Fruit fly (Drosophila melanogaster) whole organism, prepupa: ENCODE data around the gene PVRAP.

ENCODE experiments used
- Blimp-1 ChIP-seq: fragments of 200-800 bp; sonication (Bioruptor generic); optimal IDR thresholded peaks from 3 replicates; lab custom pipeline; 2017; ENCODE audit warnings: missing biosample characterization, missing genetic modification characterization, mild to moderate bottlenecking, moderate library complexity, missing genetic modification reagents
- CG10631 ChIP-seq: fragments of 200-800 bp; sonication (Bioruptor generic); optimal IDR thresholded peaks from 2 replicates; lab custom pipeline; 2016; ENCODE audit warnings: missing biosample characterization, missing genetic modification characterization
- CG10669 ChIP-seq: fragments of 200-800 bp; sonication (Bioruptor generic); optimal IDR thresholded peaks from 3 replicates; lab custom pipeline; 2018; ENCODE audit warnings: missing biosample characterization, mild to moderate bottlenecking, missing genetic modification characterization, moderate library complexity
- CG11762 ChIP-seq: fragments of 200-800 bp; sonication (Bioruptor generic); optimal IDR thresholded peaks from 3 replicates; lab custom pipeline; 2016; ENCODE audit warnings: missing biosample characterization, missing genetic modification characterization; ENCODE audit not compliant: insufficient read depth
- CG11902 ChIP-seq: fragments of 200-800 bp; sonication (Bioruptor generic); optimal IDR thresholded peaks from 3 replicates; lab custom pipeline; 2016; ENCODE audit warnings: missing biosample characterization, missing genetic modification characterization
- CG15336 ChIP-seq: fragments of 200-800 bp; sonication (Bioruptor generic); IDR thresholded peaks from 2 replicates; pipeline ENCODE4 v1.3.6; 2022; ENCODE audit warnings: missing biosample characterization, missing genetic modification characterization
- CG1621 ChIP-seq: fragments of 200-800 bp; sonication (Bioruptor generic); optimal IDR thresholded peaks from 3 replicates; lab custom pipeline; 2018; ENCODE audit warnings: missing biosample characterization, mild to moderate bottlenecking, missing genetic modification characterization
- CG3032 ChIP-seq: fragments of 200-800 bp; optimal IDR thresholded peaks from 2 replicates; lab custom pipeline; 2019; ENCODE audit warnings: missing biosample characterization, mild to moderate bottlenecking, missing genetic modification characterization, moderate library complexity
- CG31627 ChIP-seq: fragments of 200-800 bp; sonication (Bioruptor generic); optimal IDR thresholded peaks from 3 replicates; lab custom pipeline; 2016; ENCODE audit warnings: missing biosample characterization, missing genetic modification characterization
- CG3919 ChIP-seq: fragments of 200-800 bp; sonication (Bioruptor generic); optimal IDR thresholded peaks from 3 replicates; lab custom pipeline; 2016; ENCODE audit warnings: missing biosample characterization, missing genetic modification characterization
- CG4318 ChIP-seq: fragments of 200-800 bp; sonication (Bioruptor generic); optimal IDR thresholded peaks from 3 replicates; lab custom pipeline; 2017; ENCODE audit warnings: missing biosample characterization, mild to moderate bottlenecking, missing genetic modification characterization
- CG6163 ChIP-seq: fragments of 200-800 bp; sonication (Bioruptor generic); IDR thresholded peaks from 3 replicates; pipeline ENCODE4 v1.3.6; 2022; ENCODE audit warnings: missing biosample characterization, missing genetic modification characterization
- CG6792 ChIP-seq: fragments of 200-800 bp; sonication (Bioruptor generic); optimal IDR thresholded peaks from 3 replicates; lab custom pipeline; 2016; ENCODE audit warnings: missing biosample characterization, missing genetic modification characterization
- CG6808 ChIP-seq: fragments of 200-800 bp; sonication (Bioruptor generic); optimal IDR thresholded peaks from 3 replicates; lab custom pipeline; 2017; ENCODE audit warnings: missing biosample characterization, missing genetic modification characterization, mild to moderate bottlenecking, moderate library complexity, missing genetic modification reagents
- CG6854 ChIP-seq: fragments of 200-800 bp; sonication (Bioruptor generic); optimal IDR thresholded peaks from 2 replicates; lab custom pipeline; 2017; ENCODE audit warnings: missing biosample characterization, mild to moderate bottlenecking, missing genetic modification characterization
- CG7368 ChIP-seq: fragments of 200-800 bp; sonication (Bioruptor generic); optimal IDR thresholded peaks from 3 replicates; lab custom pipeline; 2016; ENCODE audit warnings: missing biosample characterization, missing genetic modification characterization
- CG8119 ChIP-seq: fragments of 200-800 bp; sonication (Bioruptor generic); IDR thresholded peaks from 3 replicates; pipeline ENCODE4 v1.3.6; 2022; ENCODE audit warnings: missing biosample characterization, missing genetic modification characterization
- CG8319 ChIP-seq: fragments of 200-800 bp; sonication (Bioruptor generic); optimal IDR thresholded peaks from 3 replicates; lab custom pipeline; 2016; ENCODE audit warnings: missing biosample characterization, missing genetic modification characterization
- CG9139 ChIP-seq: fragments of 200-800 bp; sonication (Bioruptor generic); optimal IDR thresholded peaks from 3 replicates; lab custom pipeline; 2017; ENCODE audit warnings: missing biosample characterization, mild to moderate bottlenecking, missing genetic modification characterization
- Eip75B ChIP-seq: fragments of 200-800 bp; sonication (Bioruptor generic); optimal IDR thresholded peaks from 3 replicates; lab custom pipeline; 2016; ENCODE audit warnings: missing biosample characterization, missing genetic modification characterization
- Eip78C ChIP-seq: fragments of 200-800 bp; sonication (Bioruptor generic); peaks from one replicate; lab custom pipeline; 2016; ENCODE audit warnings: missing biosample characterization, missing genetic modification characterization
- Eip93F ChIP-seq: fragments of 200-800 bp; sonication (Bioruptor generic); optimal IDR thresholded peaks from 2 replicates; lab custom pipeline; 2016; ENCODE audit warnings: missing biosample characterization, mild to moderate bottlenecking, missing genetic modification characterization
- Ets21C ChIP-seq: fragments of 200-800 bp; sonication (Bioruptor generic); optimal IDR thresholded peaks from 3 replicates; lab custom pipeline; 2016; ENCODE audit warnings: missing biosample characterization, missing genetic modification characterization
- Ets96B ChIP-seq: fragments of 200-800 bp; optimal IDR thresholded peaks from 2 replicates; lab custom pipeline; 2019; ENCODE audit warnings: missing biosample characterization, mild to moderate bottlenecking, missing genetic modification characterization, moderate library complexity
- Gug ChIP-seq: fragments of 200-800 bp; sonication (Bioruptor generic); IDR thresholded peaks from 2 replicates; pipeline ENCODE4 v1.3.6; 2022; ENCODE audit warnings: missing biosample characterization, missing genetic modification characterization
- Hr38 ChIP-seq: sonication (Bioruptor generic); optimal IDR thresholded peaks from 2 replicates; lab custom pipeline; 2016; ENCODE audit warnings: missing biosample characterization, missing genetic modification characterization
- Hr39 ChIP-seq: fragments of 200-800 bp; sonication (Bioruptor generic); optimal IDR thresholded peaks from 2 replicates; lab custom pipeline; 2016; ENCODE audit warnings: missing biosample characterization, missing genetic modification characterization
- Hr4 ChIP-seq: fragments of 200-800 bp; sonication (Bioruptor generic); optimal IDR thresholded peaks from 3 replicates; lab custom pipeline; 2016; ENCODE audit warnings: missing biosample characterization, missing genetic modification characterization
- Met ChIP-seq: fragments of 200-800 bp; sonication (Bioruptor generic); optimal IDR thresholded peaks from 3 replicates; lab custom pipeline; 2016; ENCODE audit warnings: missing biosample characterization, missing genetic modification characterization
- OdsH ChIP-seq: fragments of 200-800 bp; sonication (Bioruptor generic); optimal IDR thresholded peaks from 3 replicates; lab custom pipeline; 2016; ENCODE audit warnings: missing biosample characterization, missing genetic modification characterization
- Smox ChIP-seq: fragments of 200-800 bp; sonication (Bioruptor generic); optimal IDR thresholded peaks from 3 replicates; lab custom pipeline; 2016; ENCODE audit warnings: missing biosample characterization, missing genetic modification characterization
- Sox102F ChIP-seq: fragments of 200-800 bp; sonication (Bioruptor generic); optimal IDR thresholded peaks from 2 replicates; lab custom pipeline; 2016; ENCODE audit warnings: missing biosample characterization, mild to moderate bottlenecking, missing genetic modification characterization
- Sox14 ChIP-seq: fragments of 200-800 bp; sonication (Bioruptor generic); optimal IDR thresholded peaks from 3 replicates; lab custom pipeline; 2016; ENCODE audit warnings: missing biosample characterization, missing genetic modification characterization
- achi ChIP-seq: fragments of 200-800 bp; sonication (Bioruptor generic); optimal IDR thresholded peaks from 3 replicates; lab custom pipeline; 2016; ENCODE audit warnings: missing biosample characterization, missing genetic modification characterization
- acj6 ChIP-seq: fragments of 200-800 bp; sonication (Bioruptor generic); optimal IDR thresholded peaks from 3 replicates; lab custom pipeline; 2016; ENCODE audit warnings: missing biosample characterization, missing genetic modification characterization
- cyc ChIP-seq: fragments of 200-800 bp; sonication (Bioruptor generic); optimal IDR thresholded peaks from 3 replicates; lab custom pipeline; 2016; ENCODE audit warnings: missing biosample characterization, missing genetic modification characterization
- dsx ChIP-seq: fragments of 200-800 bp; optimal IDR thresholded peaks from 3 replicates; lab custom pipeline; 2019; ENCODE audit warnings: missing biosample characterization, mild to moderate bottlenecking, missing genetic modification characterization, moderate library complexity; ENCODE audit not compliant: poor library complexity, severe bottlenecking
- eg ChIP-seq: fragments of 200-800 bp; sonication (Bioruptor generic); IDR thresholded peaks from 3 replicates; pipeline ENCODE4 v1.3.6; 2022; ENCODE audit warnings: missing biosample characterization, missing genetic modification characterization
- esn ChIP-seq: fragments of 200-800 bp; sonication (Bioruptor generic); optimal IDR thresholded peaks from 2 replicates; lab custom pipeline; 2016; ENCODE audit warnings: missing biosample characterization, mild to moderate bottlenecking, missing genetic modification characterization, moderate library complexity
- lz ChIP-seq: fragments of 200-800 bp; sonication (Bioruptor generic); optimal IDR thresholded peaks from 3 replicates; lab custom pipeline; 2016; ENCODE audit warnings: missing biosample characterization, missing genetic modification characterization
- pdm3 ChIP-seq: fragments of 200-800 bp; sonication (Bioruptor generic); optimal IDR thresholded peaks from 3 replicates; lab custom pipeline; 2016; ENCODE audit warnings: missing biosample characterization, missing genetic modification characterization
- spab ChIP-seq: fragments of 200-800 bp; sonication (Bioruptor generic); optimal IDR thresholded peaks from 2 replicates; lab custom pipeline; 2017; ENCODE audit warnings: missing biosample characterization, mild to moderate bottlenecking, missing genetic modification characterization, missing genetic modification reagents
- ss ChIP-seq, 2 experiments: fragments of 200-800 bp; sonication (Bioruptor generic); optimal IDR thresholded peaks; 2 replicates in 1 of 2; 3 replicates in 1 of 2; lab custom pipeline; 2017 to 2018; ENCODE audit warnings: mild to moderate bottlenecking in 2 of 2, missing biosample characterization in 2 of 2, missing genetic modification characterization in 2 of 2, moderate library complexity in 1 of 2
- svp ChIP-seq: fragments of 200-800 bp; sonication (Bioruptor generic); peaks from one replicate; lab custom pipeline; 2016; ENCODE audit warnings: missing biosample characterization, missing genetic modification characterization
- topi ChIP-seq: fragments of 200-800 bp; sonication (Bioruptor generic); optimal IDR thresholded peaks from 3 replicates; lab custom pipeline; 2016; ENCODE audit warnings: missing biosample characterization, missing genetic modification characterization

PVRAP gene

DNA sequence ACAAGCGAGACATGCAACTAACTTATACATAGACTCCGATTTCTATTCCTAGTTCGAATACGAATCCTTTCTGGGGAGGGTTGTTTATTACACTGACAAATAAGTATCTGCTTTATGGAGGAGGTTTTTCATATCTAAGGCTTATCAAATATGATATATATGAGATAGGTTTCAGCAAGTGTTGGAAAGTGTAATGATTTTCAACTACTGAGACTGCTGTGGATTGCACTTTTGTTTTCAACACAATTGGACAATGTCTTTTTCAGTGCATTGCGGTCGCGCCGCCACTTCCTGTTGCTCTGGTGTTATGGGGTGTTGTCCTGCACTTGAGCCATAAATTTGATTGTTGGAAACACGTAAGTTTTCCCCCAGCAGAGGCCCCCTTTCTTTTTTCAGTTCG, 9.4 kb upstream of the PVRAP start:
- peak; percentile 33 for TF ChIP-seq Eip78C (GFP tag; lab: Kevin White, UChicago)
- peak; percentile 53 for TF ChIP-seq svp (GFP tag; lab: Kevin White, UChicago)
- no peak for TF ChIP-seq CG31627
- TF ChIP-seq CG15336 (GFP tag; lab: Robert Waterston, UW): no peak

- TF ChIP-seq ss (GFP tag; optimal IDR thresholded peaks at IDR 0.05; lab: Kevin White, UChicago) (peak; percentile 20 to 49), spab (peak; percentile 45), svp (GFP tag; lab: Kevin White, UChicago) (peak; percentile 75), achi (GFP tag; lab: Kevin White, UChicago) (peak; percentile 9), Eip75B (GFP tag; lab: Kevin White, UChicago) (peak; percentile 24), CG6854 (no peak), Ets21C (GFP tag; lab: Kevin White, UChicago) (no peak), Hr4 (GFP tag; lab: Kevin White, UChicago) (no peak), CG7368 (GFP tag; lab: Kevin White, UChicago) (peak; percentile 46), CG4318 (no peak), CG3032 (peak; percentile 37), Sox102F (GFP tag; lab: Kevin White, UChicago) (no peak), cyc (GFP tag; lab: Kevin White, UChicago) (peak; percentile 47), CG10669 (GFP tag; lab: Kevin White, UChicago) (peak; percentile 42), Ets96B (peak; percentile 64), CG15336 (GFP tag; lab: Robert Waterston, UW) (0 out of 2 replicates have a peak, but pooled peaks have one; percentile 29), Blimp-1 (no peak), CG10631 (peak; percentile 48), CG8319 (peak; percentile 7), CG6808 (GFP tag; lab: Kevin White, UChicago) (peak; percentile 23), CG11902 (GFP tag; lab: Kevin White, UChicago) (peak; percentile 21), topi (GFP tag; lab: Kevin White, UChicago) (peak; percentile 37), Smox (GFP tag; lab: Kevin White, UChicago) (no peak), CG6163 (GFP tag; lab: Robert Waterston, UW) (peak; percentile 72), CG6792 (GFP tag; lab: Kevin White, UChicago) (peak; percentile 38), pdm3 (GFP tag; lab: Kevin White, UChicago) (peak; percentile 6), Gug (GFP tag; lab: Robert Waterston, UW) (peak; percentile 14; the same call in 1 of the 2 replicates), Hr39 (GFP tag; lab: Kevin White, UChicago) (peak; percentile 6), Eip78C (GFP tag; lab: Kevin White, UChicago) (peak; percentile 81), eg (GFP tag; lab: Robert Waterston, UW) (peak; percentile 45; the same call in 1 of the 3 replicates), CG3919 (GFP tag; lab: Kevin White, UChicago) (peak; percentile 45), OdsH (GFP tag; lab: Kevin White, UChicago) (peak; percentile 8), CG1621 (tag; lab: Kevin White, UChicago) (no peak)
- TF ChIP-seq, all 60 proteins: peak for 25
Observed at dm6 chr3L:5988675-5989074, 8.3 kb upstream of the PVRAP start.

- TF ChIP-seq Eip78C (GFP tag; lab: Kevin White, UChicago): peak; percentile 25
- TF ChIP-seq CG9139 (GFP tag; lab: Kevin White, UChicago): no peak
- no peak for TF ChIP-seq CG8119 (GFP tag; lab: Robert Waterston, UW)
- no peak for TF ChIP-seq CG31627
- TF ChIP-seq CG11762 (GFP tag; lab: Kevin White, UChicago): no peak
- no peak for TF ChIP-seq esn (GFP tag; lab: Kevin White, UChicago)
- TF ChIP-seq CG6854: no peak
- TF ChIP-seq CG1621 (tag; lab: Kevin White, UChicago): no peak
- no peak for TF ChIP-seq OdsH (GFP tag; lab: Kevin White, UChicago)
- no peak for TF ChIP-seq Blimp-1
- TF ChIP-seq lz: no peak
- no peak for TF ChIP-seq Met (GFP tag; lab: Kevin White, UChicago)
- no peak for TF ChIP-seq Hr38 (GFP tag; lab: Kevin White, UChicago)
- TF ChIP-seq Eip75B (GFP tag; lab: Kevin White, UChicago): no peak
- TF ChIP-seq spab: no peak
- no peak for TF ChIP-seq eg (GFP tag; lab: Robert Waterston, UW)
- TF ChIP-seq CG15336 (GFP tag; lab: Robert Waterston, UW): no peak
- no peak for TF ChIP-seq Eip93F (GFP tag; lab: Kevin White, UChicago)
- no peak for TF ChIP-seq CG3919 (GFP tag; lab: Kevin White, UChicago)
- TF ChIP-seq dsx (GFP tag; lab: Kevin White, UChicago): no peak
- TF ChIP-seq acj6 (GFP tag; lab: Kevin White, UChicago): no peak
- no peak for TF ChIP-seq ss (GFP tag; optimal IDR thresholded peaks at IDR 0.05; lab: Kevin White, UChicago)
- TF ChIP-seq CG6163 (GFP tag; lab: Robert Waterston, UW): no peak
- no peak for TF ChIP-seq Hr39 (GFP tag; lab: Kevin White, UChicago)
- TF ChIP-seq Sox14: no peak
- no peak for TF ChIP-seq topi (GFP tag; lab: Kevin White, UChicago)
- TF ChIP-seq CG10669 (GFP tag; lab: Kevin White, UChicago): peak; percentile 12
Observed at dm6 chr3L:5989391-5990156, 7.4 kb upstream of the PVRAP start.
